Fruit fly (Drosophila melanogaster): ENCODE data around the gene TP53INP.
A peak's percentile ranks its signal among the peaks of the same experiment; 100 is the strongest.

Gene TP53INP

dm6 chr3L:4363887-4364794 is 42.6 kb upstream of the TP53INP start, which contains the start of the genes Cip4 and mRpS6 (continued):
- TF ChIP-seq Lim3 (GFP tag; IDR thresholded peaks at IDR 0.05) (0 out of 2 replicates have a peak, but pooled peaks have one; percentile 32), bsh (GFP tag; optimal IDR thresholded peaks at IDR 0.05) (peak in 1 of 2 experiments; percentile 85), zfh2 (GFP tag; optimal IDR thresholded peaks at IDR 0.05) (peak; percentile 56), salm (tag; optimal IDR thresholded peaks at IDR 0.05) (peak; percentile 56), sqz (GFP tag; optimal IDR thresholded peaks at IDR 0.05) (peak; percentile 36), Max (GFP tag; optimal IDR thresholded peaks at IDR 0.05) (no peak), CG18619 (GFP tag; optimal IDR thresholded peaks at IDR 0.05) (peak; percentile 80), CG7357 (GFP tag; IDR thresholded peaks at IDR 0.05) (peak; percentile 39; the same call in 1 of the 3 replicates), Fer2 (tag; optimal IDR thresholded peaks at IDR 0.05) (no peak), E2f2 (GFP tag; IDR thresholded peaks at IDR 0.05) (peak; percentile 62; the same call in 1 of the 2 replicates), NK7.1 (GFP tag; optimal IDR thresholded peaks at IDR 0.05) (no peak), Dp (GFP tag; optimal IDR thresholded peaks at IDR 0.05) (peak; percentile 33), Sin3A (optimal IDR thresholded peaks at IDR 0.05) (no peak), Asciz (GFP tag; optimal IDR thresholded peaks at IDR 0.05) (peak; percentile 47), CG4854 (GFP tag; optimal IDR thresholded peaks at IDR 0.05) (no peak), inv (GFP tag; IDR thresholded peaks at IDR 0.05; ENCODE audit: partially characterized antibody) (no peak), Atf-2 (GFP tag; optimal IDR thresholded peaks at IDR 0.05) (no peak), CG1529 (GFP tag; optimal IDR thresholded peaks at IDR 0.05) (peak; percentile 56), twi (tag; optimal IDR thresholded peaks at IDR 0.05) (peak; percentile 73), fd64A (GFP tag; optimal IDR thresholded peaks at IDR 0.05) (no peak), p53 (GFP tag; optimal IDR thresholded peaks at IDR 0.05) (no peak), CG1024 (GFP tag; IDR thresholded peaks at IDR 0.05) (peak; percentile 67), CG31388 (GFP tag; optimal IDR thresholded peaks at IDR 0.05) (no peak), CG4820 (GFP tag; optimal IDR thresholded peaks at IDR 0.05) (no peak), abd-A (tag; optimal IDR thresholded peaks at IDR 0.05) (peak; percentile 34), CG6175 (GFP tag; IDR thresholded peaks at IDR 0.05) (no peak), Meics (GFP tag; optimal IDR thresholded peaks at IDR 0.05) (peak; percentile 52), odd (GFP tag; optimal IDR thresholded peaks at IDR 0.05) (peak; percentile 47), D (optimal IDR thresholded peaks at IDR 0.05) (no peak), D (GFP tag; optimal IDR thresholded peaks at IDR 0.05) (no peak), slp2 (GFP tag; optimal IDR thresholded peaks at IDR 0.05) (peak; percentile 40), fd102C (GFP tag; optimal IDR thresholded peaks at IDR 0.05) (no peak), CG14441 (GFP tag; IDR thresholded peaks at IDR 0.05) (peak; percentile 79), vvl (GFP tag; IDR thresholded peaks at IDR 0.05) (peak; percentile 82), CG13624 (GFP tag; optimal IDR thresholded peaks at IDR 0.05) (peak; percentile 18), zen2 (GFP tag; IDR thresholded peaks at IDR 0.05; ENCODE audit: partially characterized antibody) (no peak), Ets97D (GFP tag; optimal IDR thresholded peaks at IDR 0.05) (peak; percentile 36), gce (GFP tag; IDR thresholded peaks at IDR 0.05) (0 out of 3 replicates have a peak, but pooled peaks have one; percentile 48), dan (GFP tag; IDR thresholded peaks at IDR 0.05) (no peak), CG6813 (GFP tag; optimal IDR thresholded peaks at IDR 0.05) (no peak), Atf6 (GFP tag; IDR thresholded peaks at IDR 0.05) (peak; percentile 86), Elba2 (GFP tag; optimal IDR thresholded peaks at IDR 0.05) (no peak), CG2202 (tag; optimal IDR thresholded peaks at IDR 0.05) (peak; percentile 18), Blimp-1 (GFP tag; optimal IDR thresholded peaks at IDR 0.05) (no peak), CG13894 (tag; optimal IDR thresholded peaks at IDR 0.05) (no peak), cas (GFP tag; IDR thresholded peaks at IDR 0.05) (peak; percentile 64; the same call in 1 of the 2 replicates), eve (GFP tag; optimal IDR thresholded peaks at IDR 0.05) (no peak), CG1603 (tag; optimal IDR thresholded peaks at IDR 0.05) (peak; percentile 32), nau (GFP tag; optimal IDR thresholded peaks at IDR 0.05) (no peak)
